Fruit fly (Drosophila melanogaster) whole organism, embryonic: ENCODE results near the gene smid.

ENCODE experiments used
- BEAF-32 ChIP-seq: fragments of 200-800 bp; sonication (Bioruptor generic); optimal IDR thresholded peaks from 3 replicates; lab custom pipeline; 2017; ENCODE audit warnings: missing biosample characterization, missing genetic modification characterization, mild to moderate bottlenecking, moderate library complexity, missing genetic modification reagents
- CG10543 ChIP-seq: fragments of 200-800 bp; sonication (Bioruptor generic); optimal IDR thresholded peaks from 3 replicates; lab custom pipeline; 2017; ENCODE audit warnings: missing biosample characterization, mild to moderate bottlenecking, missing genetic modification characterization, moderate library complexity
- CG10565 ChIP-seq: fragments of 200-800 bp; sonication (Bioruptor generic); optimal IDR thresholded peaks from 3 replicates; lab custom pipeline; 2016; ENCODE audit warnings: missing biosample characterization, mild to moderate bottlenecking, missing genetic modification characterization
- CG10979 ChIP-seq: fragments of 200-800 bp; sonication (Bioruptor generic); optimal IDR thresholded peaks from 2 replicates; lab custom pipeline; 2018; ENCODE audit warnings: missing biosample characterization, mild to moderate bottlenecking, missing genetic modification characterization, moderate library complexity
- CG11456 ChIP-seq: fragments of 200-800 bp; sonication (Bioruptor generic); IDR thresholded peaks from 3 replicates; pipeline ENCODE4 v1.3.6; 2022; ENCODE audit warnings: missing biosample characterization, missing genetic modification characterization
- CG12659 ChIP-seq: fragments of 200-800 bp; sonication (Bioruptor generic); optimal IDR thresholded peaks from 3 replicates; lab custom pipeline; 2017; ENCODE audit warnings: mild to moderate bottlenecking, missing biosample characterization, missing genetic modification reagents, missing genetic modification characterization
- CG13123 ChIP-seq: fragments of 200-800 bp; sonication (Bioruptor generic); optimal IDR thresholded peaks from 2 replicates; lab custom pipeline; 2016; ENCODE audit warnings: missing biosample characterization, missing genetic modification characterization
- CG13287 ChIP-seq: fragments of 200-800 bp; sonication (Bioruptor generic); IDR thresholded peaks from 2 replicates; pipeline ENCODE4 v1.3.6; 2022; ENCODE audit warnings: missing biosample characterization, missing genetic modification characterization; ENCODE audit not compliant: partially characterized antibody
- CG16813 ChIP-seq: fragments of 200-800 bp; sonication (Bioruptor generic); IDR thresholded peaks from 3 replicates; pipeline ENCODE4 v1.3.6; 2022; ENCODE audit warnings: missing biosample characterization, missing genetic modification characterization; ENCODE audit not compliant: partially characterized antibody
- CG34224 ChIP-seq: fragments of 200-800 bp; sonication (Bioruptor generic); IDR thresholded peaks from 3 replicates; pipeline ENCODE4 v1.3.6; 2022; ENCODE audit warnings: missing biosample characterization, missing genetic modification characterization; ENCODE audit not compliant: partially characterized antibody
- CG5245 ChIP-seq: fragments of 200-800 bp; sonication (Bioruptor generic); optimal IDR thresholded peaks from 3 replicates; lab custom pipeline; 2016; ENCODE audit warnings: missing biosample characterization, missing genetic modification characterization
- CG6654 ChIP-seq: fragments of 200-800 bp; sonication (Bioruptor generic); optimal IDR thresholded peaks from 2 replicates; lab custom pipeline; 2017; ENCODE audit warnings: missing biosample characterization, mild to moderate bottlenecking, missing genetic modification characterization
- CG8089 ChIP-seq: fragments of 200-800 bp; sonication (Bioruptor generic); optimal IDR thresholded peaks from 3 replicates; lab custom pipeline; 2016; ENCODE audit warnings: missing biosample characterization, missing genetic modification characterization
- CG8281 ChIP-seq: fragments of 200-800 bp; sonication (Bioruptor generic); optimal IDR thresholded peaks from 2 replicates; lab custom pipeline; 2018; ENCODE audit warnings: missing biosample characterization, mild to moderate bottlenecking, missing genetic modification characterization, moderate library complexity
- Dbx ChIP-seq: fragments of 200-800 bp; sonication (Bioruptor generic); IDR thresholded peaks from 3 replicates; pipeline ENCODE4 v1.3.6; 2022; ENCODE audit warnings: missing biosample characterization, missing genetic modification characterization
- Elba2 ChIP-seq: fragments of 200-800 bp; sonication (Bioruptor generic); optimal IDR thresholded peaks from 3 replicates; lab custom pipeline; 2016; ENCODE audit warnings: missing biosample characterization, missing genetic modification characterization
- Ets65A ChIP-seq: fragments of 200-800 bp; sonication (Bioruptor generic); peaks from one replicate; lab custom pipeline; 2016; ENCODE audit warnings: missing biosample characterization, missing genetic modification characterization
- Ets97D ChIP-seq: fragments of 200-800 bp; sonication (Bioruptor generic); optimal IDR thresholded peaks from 3 replicates; lab custom pipeline; 2016; ENCODE audit warnings: missing biosample characterization, missing genetic modification characterization
- Fer2 ChIP-seq: fragments of 200-800 bp; sonication (Bioruptor generic); optimal IDR thresholded peaks from 2 replicates; lab custom pipeline; 2018; ENCODE audit warnings: missing biosample characterization, mild to moderate bottlenecking, missing genetic modification characterization, moderate library complexity
- GATAe ChIP-seq: fragments of 200-800 bp; sonication (Bioruptor generic); conservative IDR thresholded peaks from 2 replicates; pipeline ENCODE4 v1.3.6; 2022; ENCODE audit warnings: missing biosample characterization, missing genetic modification characterization
- Gsc ChIP-seq: fragments of 200-800 bp; sonication (Bioruptor generic); IDR thresholded peaks from 2 replicates; pipeline ENCODE4 v1.3.6; 2022; ENCODE audit warnings: missing biosample characterization, missing genetic modification characterization
- H2.0 ChIP-seq: fragments of 200-800 bp; sonication (Bioruptor generic); IDR thresholded peaks from 2 replicates; pipeline ENCODE4 v1.3.6; 2022; ENCODE audit warnings: missing biosample characterization, missing genetic modification characterization
- HLH3B ChIP-seq: fragments of 200-800 bp; sonication (Bioruptor generic); IDR thresholded peaks from 2 replicates; pipeline ENCODE4 v1.3.6; 2022; ENCODE audit warnings: missing biosample characterization, missing genetic modification characterization
- HLHmδ ChIP-seq: fragments of 200-800 bp; sonication (Bioruptor generic); optimal IDR thresholded peaks from 2 replicates; lab custom pipeline; 2018; ENCODE audit warnings: missing biosample characterization, mild to moderate bottlenecking, missing genetic modification characterization, moderate library complexity
- Hand ChIP-seq: fragments of 200-800 bp; sonication (Bioruptor generic); optimal IDR thresholded peaks from 2 replicates; lab custom pipeline; 2017; ENCODE audit warnings: mild to moderate bottlenecking, missing biosample characterization, missing genetic modification reagents, missing genetic modification characterization
- HmgD ChIP-seq: fragments of 200-800 bp; sonication (Bioruptor generic); optimal IDR thresholded peaks from 3 replicates; lab custom pipeline; 2016; ENCODE audit warnings: missing biosample characterization, missing genetic modification characterization
- Hr3 ChIP-seq: fragments of 200-800 bp; sonication (Bioruptor generic); optimal IDR thresholded peaks from 3 replicates; lab custom pipeline; 2016; ENCODE audit warnings: missing biosample characterization, missing genetic modification characterization
- Meics ChIP-seq: fragments of 200-800 bp; sonication (Bioruptor generic); optimal IDR thresholded peaks from 2 replicates; lab custom pipeline; 2017; ENCODE audit warnings: missing biosample characterization, mild to moderate bottlenecking, missing genetic modification characterization
- PHDP ChIP-seq: fragments of 200-800 bp; sonication (Bioruptor generic); optimal IDR thresholded peaks from 3 replicates; lab custom pipeline; 2018; ENCODE audit warnings: missing biosample characterization, mild to moderate bottlenecking, missing genetic modification characterization, moderate library complexity
- Sry-δ ChIP-seq: fragments of 200-800 bp; sonication (Bioruptor generic); optimal IDR thresholded peaks from 2 replicates; lab custom pipeline; 2016; ENCODE audit warnings: missing biosample characterization, missing genetic modification characterization
- Taf1 ChIP-seq: fragments of 200-800 bp; sonication (Bioruptor generic); IDR thresholded peaks from 2 replicates; pipeline ENCODE4 v1.3.6; 2022; ENCODE audit warnings: missing biosample characterization, missing genetic modification characterization
- ab ChIP-seq: fragments of 200-800 bp; sonication (Bioruptor generic); optimal IDR thresholded peaks from 2 replicates; lab custom pipeline; 2016; ENCODE audit warnings: missing biosample characterization, missing genetic modification characterization
- abd-A ChIP-seq: fragments of 200-800 bp; sonication (Bioruptor generic); optimal IDR thresholded peaks from 3 replicates; lab custom pipeline; 2019; ENCODE audit warnings: missing biosample characterization, mild to moderate bottlenecking, missing genetic modification characterization, moderate library complexity
- ase ChIP-seq: fragments of 200-800 bp; sonication (Bioruptor generic); IDR thresholded peaks from 3 replicates; pipeline ENCODE4 v1.3.6; 2022; ENCODE audit warnings: missing biosample characterization, missing genetic modification characterization
- cas ChIP-seq: fragments of 200-800 bp; sonication (Bioruptor generic); IDR thresholded peaks from 2 replicates; pipeline ENCODE4 v1.3.6; 2022; ENCODE audit warnings: missing biosample characterization, missing genetic modification characterization
- danr ChIP-seq: fragments of 200-800 bp; sonication (Bioruptor generic); IDR thresholded peaks from 2 replicates; pipeline ENCODE4 v1.3.6; 2022; ENCODE audit warnings: missing biosample characterization, missing genetic modification characterization
- ewg ChIP-seq: fragments of 200-800 bp; sonication (Bioruptor generic); optimal IDR thresholded peaks from 3 replicates; lab custom pipeline; 2017; ENCODE audit warnings: mild to moderate bottlenecking, missing biosample characterization, missing genetic modification reagents, missing genetic modification characterization
- fd96Cb ChIP-seq: fragments of 200-800 bp; sonication (Bioruptor generic); optimal IDR thresholded peaks from 2 replicates; lab custom pipeline; 2018; ENCODE audit warnings: missing biosample characterization, mild to moderate bottlenecking, missing genetic modification characterization, moderate library complexity
- lmd ChIP-seq: fragments of 200-800 bp; sonication (Bioruptor generic); IDR thresholded peaks from 2 replicates; pipeline ENCODE4 v1.3.6; 2022; ENCODE audit warnings: missing biosample characterization, missing genetic modification characterization
- lola ChIP-seq, 3 experiments: fragments of >200 bp in 2 of 3; fragments of 200-800 bp in 1 of 3; sonication (Bioruptor generic) in 1 of 3; optimal IDR thresholded peaks; 2 replicates each; lab custom pipeline; 2017 to 2019; ENCODE audit warnings: missing biosample characterization in 3 of 3, missing genetic modification characterization in 3 of 3, mild to moderate bottlenecking in 1 of 3, moderate library complexity in 1 of 3
- mld ChIP-seq: fragments of 200-800 bp; sonication (Bioruptor generic); IDR thresholded peaks from 3 replicates; pipeline ENCODE4 v1.3.6; 2022; ENCODE audit warnings: missing biosample characterization, missing genetic modification characterization; ENCODE audit not compliant: partially characterized antibody
- pan ChIP-seq, 4 experiments: fragments of >200 bp in 3 of 4; fragments of 200-800 bp in 1 of 4; sonication (Bioruptor generic) in 1 of 4; optimal IDR thresholded peaks in 3 of 4; IDR thresholded peaks in 1 of 4; 2 replicates each; pipeline versions ENCODE4 v1.3.6 to Lab custom; 2017 to 2022; ENCODE audit warnings: missing biosample characterization in 2 of 4, missing genetic modification characterization in 2 of 4, mixed read lengths in 1 of 4
- peb ChIP-seq: fragments of 200-800 bp; sonication (Bioruptor generic); IDR thresholded peaks from 2 replicates; pipeline ENCODE4 v1.3.6; 2022; ENCODE audit warnings: missing biosample characterization, missing genetic modification characterization
- sens ChIP-seq: fragments of 200-800 bp; sonication (Bioruptor generic); peaks from one replicate; lab custom pipeline; 2016; ENCODE audit warnings: missing biosample characterization, missing genetic modification characterization
- sna ChIP-seq: fragments of 200-800 bp; sonication (Bioruptor generic); IDR thresholded peaks from 2 replicates; pipeline ENCODE4 v1.3.6; 2022; ENCODE audit warnings: missing biosample characterization, missing genetic modification characterization; ENCODE audit not compliant: partially characterized antibody
- so ChIP-seq: fragments of 200-800 bp; sonication (Bioruptor generic); IDR thresholded peaks from 3 replicates; pipeline ENCODE4 v1.3.6; 2022; ENCODE audit warnings: missing biosample characterization, missing genetic modification characterization
- tin ChIP-seq: fragments of 200-800 bp; sonication (Bioruptor generic); optimal IDR thresholded peaks from 3 replicates; lab custom pipeline; 2016; ENCODE audit warnings: missing biosample characterization, missing genetic modification characterization
- z ChIP-seq: fragments of 200-800 bp; sonication (Bioruptor generic); IDR thresholded peaks from 3 replicates; pipeline ENCODE4 v1.3.6; 2022; ENCODE audit warnings: missing biosample characterization, missing genetic modification characterization

smid gene

DNA sequence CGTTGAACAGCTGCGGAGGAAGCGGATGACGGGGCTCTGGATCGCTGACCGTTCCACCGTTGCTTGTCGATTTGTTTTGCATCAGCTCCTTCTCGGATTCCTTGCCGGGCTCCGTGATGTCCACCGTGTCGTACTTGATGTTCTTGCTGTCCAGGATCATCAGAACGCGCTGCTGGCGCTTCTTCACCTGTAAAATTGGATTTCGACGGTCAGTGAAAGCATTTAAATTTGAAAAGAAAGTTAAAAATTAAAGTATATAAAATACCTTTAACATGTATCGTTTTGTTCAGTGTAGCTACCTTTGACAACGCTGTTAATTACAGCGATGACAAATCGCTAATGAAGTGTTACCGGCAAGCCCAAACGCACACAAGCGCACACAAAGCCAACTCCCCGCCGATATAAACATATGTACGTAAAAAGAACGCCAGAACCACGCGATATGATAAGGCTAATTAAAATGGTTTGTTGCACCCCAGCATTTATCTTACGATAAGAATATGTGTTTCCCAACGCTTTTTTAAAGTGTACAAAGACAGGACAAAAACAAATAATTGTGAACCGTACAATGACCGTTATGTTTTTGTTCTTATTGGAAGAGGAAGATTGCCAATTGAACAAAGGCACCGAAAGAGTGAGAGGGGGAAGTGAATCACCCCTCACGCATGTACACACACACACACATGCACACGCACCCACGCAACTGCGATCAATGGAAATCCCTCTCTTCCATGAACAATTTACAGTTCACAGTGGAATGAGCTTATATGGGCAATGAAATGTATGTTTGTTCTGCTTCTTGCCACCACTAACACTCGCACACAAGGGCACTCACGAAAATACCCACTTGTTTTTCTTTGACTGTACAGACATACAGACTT is 13.4 kb upstream of the smid start (continued):
- TF ChIP-seq CG5245 (GFP tag; lab: Kevin White, UChicago) (no peak), Ets97D (GFP tag; lab: Kevin White, UChicago) (peak; percentile 1), sens (GFP tag; lab: Kevin White, UChicago) (peak; percentile 67), peb (GFP tag; lab: Robert Waterston, UW) (no peak), cas (no peak), Gsc (GFP tag; lab: Robert Waterston, UW) (no peak), fd96Cb (tag; lab: Kevin White, UChicago) (peak; percentile 29), CG8089 (GFP tag; lab: Kevin White, UChicago) (no peak), z (GFP tag; lab: Robert Waterston, UW) (no peak), CG13287 (GFP tag; lab: Robert Waterston, UW) (0 out of 2 replicates have a peak, but pooled peaks have one; percentile 17), CG8281 (tag; lab: Kevin White, UChicago) (no peak), Elba2 (GFP tag; lab: Kevin White, UChicago) (peak; percentile 93), lmd (GFP tag; lab: Robert Waterston, UW) (no peak), CG10979 (tag; lab: Kevin White, UChicago) (peak; percentile 24), PHDP (tag; lab: Kevin White, UChicago) (peak; percentile 38), ewg (GFP tag; lab: Kevin White, UChicago) (no peak), Hr3 (GFP tag; lab: Kevin White, UChicago) (no peak), Hand (GFP tag; lab: Kevin White, UChicago) (no peak), HLHmδ (GFP tag; lab: Kevin White, UChicago) (peak; percentile 7), CG11456 (GFP tag; lab: Robert Waterston, UW) (no peak), abd-A (tag; lab: Kevin White, UChicago) (peak; percentile 72), CG34224 (GFP tag; lab: Robert Waterston, UW) (no peak), Ets65A (peak; percentile 71), so (GFP tag; lab: Robert Waterston, UW) (peak; percentile 61; the same call in 1 of the 3 replicates), GATAe (0 out of 2 replicates have a peak, but pooled peaks have one; percentile 31), Taf1 (GFP tag; lab: Robert Waterston, UW) (no peak), Dbx (GFP tag; lab: Robert Waterston, UW) (0 out of 3 replicates have a peak, but pooled peaks have one; percentile 5), CG10565 (GFP tag; lab: Kevin White, UChicago) (no peak), ab (GFP tag; lab: Kevin White, UChicago) (no peak), danr (GFP tag; lab: Robert Waterston, UW) (no peak), H2.0 (GFP tag; lab: Robert Waterston, UW) (no peak), lola (GFP tag; optimal IDR thresholded peaks at IDR 0.05; lab: Kevin White, UChicago) (no peak), CG10543 (GFP tag; lab: Kevin White, UChicago) (peak; percentile 27), Meics (GFP tag; lab: Kevin White, UChicago) (peak; percentile 50), ase (GFP tag; lab: Robert Waterston, UW) (no peak), CG6654 (GFP tag; lab: Kevin White, UChicago) (no peak), BEAF-32 (GFP tag; lab: Kevin White, UChicago) (peak; percentile 0), tin (GFP tag; lab: Kevin White, UChicago) (no peak), pan (optimal IDR thresholded peaks at IDR 0.05; lab: Kevin White, UChicago) (no peak), pan (GFP tag; optimal IDR thresholded peaks at IDR 0.05 in 1 of 2, IDR thresholded peaks at IDR 0.05 in 1 of 2) (peak in 1 of 2 experiments; percentile 32), CG12659 (GFP tag; lab: Kevin White, UChicago) (peak; percentile 2), sna (no peak), HLH3B (no peak), mld (GFP tag; lab: Robert Waterston, UW) (no peak), Sry-δ (GFP tag; lab: Kevin White, UChicago) (peak; percentile 19), HmgD (GFP tag; lab: Kevin White, UChicago) (peak; percentile 7), CG13123 (no peak), CG16813 (GFP tag; lab: Robert Waterston, UW) (peak; percentile 8; the same call in 1 of the 3 replicates), Fer2 (tag; lab: Kevin White, UChicago) (no peak)
